Fruit fly (Drosophila melanogaster) whole organism, embryonic: Measurements from ENCODE around the gene CG17154.

Experiments used
- Abd-B ChIP-seq: fragments of 200-800 bp; sonication (Bioruptor generic); optimal IDR thresholded peaks from 2 replicates; lab custom pipeline; 2018; ENCODE audit warnings: missing biosample characterization, mild to moderate bottlenecking, missing genetic modification characterization, moderate library complexity
- BtbVII ChIP-seq: fragments of 200-800 bp; sonication (Bioruptor generic); optimal IDR thresholded peaks from 3 replicates; lab custom pipeline; 2017; ENCODE audit warnings: missing biosample characterization, mild to moderate bottlenecking, missing genetic modification characterization
- CG10366 ChIP-seq: fragments of 200-800 bp; sonication (Bioruptor generic); IDR thresholded peaks from 2 replicates; pipeline ENCODE4 v1.3.6; 2022; ENCODE audit warnings: missing biosample characterization, missing genetic modification characterization
- CG10654 ChIP-seq: fragments of 200-800 bp; sonication (Bioruptor generic); optimal IDR thresholded peaks from 2 replicates; lab custom pipeline; 2016; ENCODE audit warnings: missing biosample characterization, missing genetic modification characterization
- CG11504 ChIP-seq: fragments of 200-800 bp; sonication (Bioruptor generic); optimal IDR thresholded peaks from 3 replicates; lab custom pipeline; 2019; ENCODE audit warnings: missing biosample characterization, mild to moderate bottlenecking, missing genetic modification characterization, moderate library complexity
- CG14050 ChIP-seq: fragments of 200-800 bp; sonication (Bioruptor generic); IDR thresholded peaks from 3 replicates; pipeline ENCODE4 v1.3.6; 2022; ENCODE audit warnings: missing biosample characterization, missing genetic modification characterization
- CG15696 ChIP-seq: fragments of 200-800 bp; sonication (Bioruptor generic); optimal IDR thresholded peaks from 2 replicates; lab custom pipeline; 2019; ENCODE audit warnings: missing biosample characterization, mild to moderate bottlenecking, missing genetic modification characterization, moderate library complexity
- CG17568 ChIP-seq: fragments of 200-800 bp; sonication (Bioruptor generic); optimal IDR thresholded peaks from 2 replicates; lab custom pipeline; 2018; ENCODE audit warnings: missing biosample characterization, mild to moderate bottlenecking, missing genetic modification characterization, moderate library complexity
- CG18262 ChIP-seq: fragments of 200-800 bp; optimal IDR thresholded peaks from 3 replicates; lab custom pipeline; 2019; ENCODE audit warnings: missing biosample characterization, mild to moderate bottlenecking, missing genetic modification characterization, moderate library complexity
- CG30431 ChIP-seq: fragments of 200-800 bp; sonication (Bioruptor generic); optimal IDR thresholded peaks from 2 replicates; lab custom pipeline; 2017; ENCODE audit warnings: missing biosample characterization, missing genetic modification characterization
- CG3995 ChIP-seq: fragments of 200-800 bp; sonication (Bioruptor generic); optimal IDR thresholded peaks from 3 replicates; lab custom pipeline; 2016; ENCODE audit warnings: missing biosample characterization, missing genetic modification characterization
- CG42726 ChIP-seq: fragments of 200-800 bp; sonication (Bioruptor generic); IDR thresholded peaks from 2 replicates; pipeline ENCODE4 v1.3.6; 2022; ENCODE audit warnings: missing biosample characterization, missing genetic modification characterization; ENCODE audit not compliant: partially characterized antibody
- CG4282 ChIP-seq: fragments of 200-800 bp; sonication (Bioruptor generic); optimal IDR thresholded peaks from 2 replicates; lab custom pipeline; 2016; ENCODE audit warnings: missing biosample characterization, missing genetic modification characterization
- CG4820 ChIP-seq: fragments of 200-800 bp; sonication (Bioruptor generic); optimal IDR thresholded peaks from 3 replicates; lab custom pipeline; 2016; ENCODE audit warnings: missing biosample characterization, missing genetic modification characterization
- CG7357 ChIP-seq: fragments of 200-800 bp; sonication (Bioruptor generic); IDR thresholded peaks from 3 replicates; pipeline ENCODE4 v1.3.6; 2022; ENCODE audit warnings: missing biosample characterization, missing genetic modification characterization
- CG7372 ChIP-seq: fragments of 200-800 bp; sonication (Bioruptor generic); IDR thresholded peaks from 2 replicates; pipeline ENCODE4 v1.3.6; 2022; ENCODE audit warnings: missing biosample characterization, missing genetic modification characterization
- CG9797 ChIP-seq: fragments of 200-800 bp; sonication (Bioruptor generic); optimal IDR thresholded peaks from 3 replicates; lab custom pipeline; 2018; ENCODE audit warnings: missing biosample characterization, mild to moderate bottlenecking, missing genetic modification characterization
- CG9876 ChIP-seq: fragments of 200-800 bp; sonication (Bioruptor generic); optimal IDR thresholded peaks from 2 replicates; lab custom pipeline; 2016; ENCODE audit warnings: missing biosample characterization, missing genetic modification characterization
- Camta ChIP-seq: fragments of 200-800 bp; sonication (Bioruptor generic); optimal IDR thresholded peaks from 2 replicates; lab custom pipeline; 2016; ENCODE audit warnings: missing biosample characterization, missing genetic modification characterization
- HLH4C ChIP-seq: fragments of 200-800 bp; sonication (Bioruptor generic); IDR thresholded peaks from 3 replicates; pipeline ENCODE4 v1.3.6; 2022; ENCODE audit warnings: missing biosample characterization, missing genetic modification characterization; ENCODE audit not compliant: partially characterized antibody
- Jarid2 ChIP-seq: fragments of 200-800 bp; sonication (Bioruptor generic); optimal IDR thresholded peaks from 3 replicates; lab custom pipeline; 2017; ENCODE audit warnings: mild to moderate bottlenecking, missing biosample characterization, missing genetic modification reagents, missing genetic modification characterization
- Kr ChIP-seq: fragments of 200-800 bp; sonication (Bioruptor generic); optimal IDR thresholded peaks from 2 replicates; lab custom pipeline; 2017; ENCODE audit warnings: missing biosample characterization, mild to moderate bottlenecking, missing genetic modification characterization
- NfI ChIP-seq: fragments of 200-800 bp; sonication (Bioruptor generic); optimal IDR thresholded peaks from 3 replicates; lab custom pipeline; 2018; ENCODE audit warnings: missing biosample characterization, mild to moderate bottlenecking, missing genetic modification characterization, moderate library complexity
- Oli ChIP-seq: fragments of 200-800 bp; sonication (Bioruptor generic); optimal IDR thresholded peaks from 2 replicates; lab custom pipeline; 2018; ENCODE audit warnings: missing biosample characterization, mild to moderate bottlenecking, missing genetic modification characterization, moderate library complexity
- PHDP ChIP-seq: fragments of 200-800 bp; sonication (Bioruptor generic); optimal IDR thresholded peaks from 3 replicates; lab custom pipeline; 2018; ENCODE audit warnings: missing biosample characterization, mild to moderate bottlenecking, missing genetic modification characterization, moderate library complexity
- Sox102F ChIP-seq: fragments of 200-800 bp; sonication (Bioruptor generic); optimal IDR thresholded peaks from 2 replicates; lab custom pipeline; 2018; ENCODE audit warnings: missing biosample characterization, mild to moderate bottlenecking, missing genetic modification characterization, moderate library complexity
- Usf ChIP-seq: fragments of 200-800 bp; sonication (Bioruptor generic); optimal IDR thresholded peaks from 2 replicates; lab custom pipeline; 2017; ENCODE audit warnings: missing genotype, missing biosample characterization, missing genetic modification characterization
- chn ChIP-seq: fragments of 200-800 bp; sonication (Bioruptor generic); optimal IDR thresholded peaks from 2 replicates; lab custom pipeline; 2016; ENCODE audit warnings: missing biosample characterization, missing genetic modification characterization
- ci ChIP-seq: fragments of 200-800 bp; sonication (Bioruptor generic); IDR thresholded peaks from 3 replicates; pipeline ENCODE4 v1.3.6; 2022; ENCODE audit warnings: missing biosample characterization, missing genetic modification characterization
- dm ChIP-seq: fragments of 200-800 bp; sonication (Bioruptor generic); optimal IDR thresholded peaks from 3 replicates; lab custom pipeline; 2016; ENCODE audit warnings: missing biosample characterization, missing genetic modification characterization
- dysf ChIP-seq: fragments of 200-800 bp; sonication (Bioruptor generic); IDR thresholded peaks from 3 replicates; pipeline ENCODE4 v1.3.6; 2022; ENCODE audit warnings: missing biosample characterization, missing genetic modification characterization
- gem ChIP-seq: fragments of 200-800 bp; sonication (Bioruptor generic); optimal IDR thresholded peaks from 2 replicates; lab custom pipeline; 2019; ENCODE audit warnings: missing biosample characterization, mild to moderate bottlenecking, missing genetic modification characterization, moderate library complexity
- grau ChIP-seq: fragments of 200-800 bp; optimal IDR thresholded peaks from 3 replicates; lab custom pipeline; 2019; ENCODE audit warnings: missing biosample characterization, mild to moderate bottlenecking, missing genetic modification characterization, moderate library complexity
- hkb ChIP-seq, 2 experiments: fragments of 200-800 bp in 1 of 2; fragments of >200 bp in 1 of 2; sonication (Bioruptor generic) in 1 of 2; IDR thresholded peaks in 1 of 2; optimal IDR thresholded peaks in 1 of 2; 2 replicates each; pipeline versions ENCODE4 v1.3.6 to Lab custom; 2017 to 2022; ENCODE audit warnings: missing biosample characterization in 1 of 2, missing genetic modification characterization in 1 of 2
- mld ChIP-seq: fragments of 200-800 bp; sonication (Bioruptor generic); IDR thresholded peaks from 3 replicates; pipeline ENCODE4 v1.3.6; 2022; ENCODE audit warnings: missing biosample characterization, missing genetic modification characterization; ENCODE audit not compliant: partially characterized antibody
- pb ChIP-seq: fragments of 200-800 bp; sonication (Bioruptor generic); optimal IDR thresholded peaks from 3 replicates; lab custom pipeline; 2016; ENCODE audit warnings: missing biosample characterization, missing genetic modification characterization
- phol ChIP-seq: fragments of 200-800 bp; sonication (Bioruptor generic); optimal IDR thresholded peaks from 3 replicates; lab custom pipeline; 2018; ENCODE audit warnings: missing biosample characterization, mild to moderate bottlenecking, missing genetic modification characterization, moderate library complexity
- ro ChIP-seq: fragments of 200-800 bp; sonication (Bioruptor generic); IDR thresholded peaks from 2 replicates; pipeline ENCODE4 v1.3.6; 2022; ENCODE audit warnings: missing biosample characterization, missing genetic modification characterization
- sens ChIP-seq: fragments of 200-800 bp; sonication (Bioruptor generic); peaks from one replicate; lab custom pipeline; 2016; ENCODE audit warnings: missing biosample characterization, missing genetic modification characterization
- sob ChIP-seq: fragments of 200-800 bp; sonication (Bioruptor generic); IDR thresholded peaks from 2 replicates; pipeline ENCODE4 v1.3.6; 2022; ENCODE audit warnings: missing biosample characterization, missing genetic modification characterization
- sug ChIP-seq: fragments of 200-800 bp; optimal IDR thresholded peaks from 2 replicates; lab custom pipeline; 2019; ENCODE audit warnings: missing biosample characterization, mild to moderate bottlenecking, missing genetic modification characterization, moderate library complexity
- tio ChIP-seq: fragments of 200-800 bp; sonication (Bioruptor generic); optimal IDR thresholded peaks from 2 replicates; lab custom pipeline; 2017; ENCODE audit warnings: missing biosample characterization, missing genetic modification characterization, inconsistent platforms
- tll ChIP-seq, 2 experiments: fragments of 200-800 bp in 1 of 2; fragments of >200 bp in 1 of 2; sonication (Bioruptor generic) in 1 of 2; optimal IDR thresholded peaks; 2 replicates each; lab custom pipeline; 2017 to 2019; ENCODE audit warnings: missing biosample characterization in 2 of 2, missing genetic modification characterization in 2 of 2, mild to moderate bottlenecking in 1 of 2, moderate library complexity in 1 of 2
- vnd ChIP-seq: fragments of 200-800 bp; sonication (Bioruptor generic); IDR thresholded peaks from 3 replicates; pipeline ENCODE4 v1.3.6; 2022; ENCODE audit warnings: missing biosample characterization, missing genetic modification characterization; ENCODE audit not compliant: partially characterized antibody
- zfh1 ChIP-seq: fragments of 200-800 bp; sonication (Bioruptor generic); IDR thresholded peaks from 3 replicates; pipeline ENCODE4 v1.3.6; 2022; ENCODE audit warnings: missing biosample characterization, missing genetic modification characterization

Gene CG17154

dm6 chr3L:12092860-12093359 lies 4.5 kb downstream of the CG17154 start (continued):
- no peak for TF ChIP-seq CG30431

dm6 chr3L:12095960-12096359 lies 7.5 kb downstream of the CG17154 start:
- TF ChIP-seq CG9797 = no peak
- no peak for TF ChIP-seq tll (GFP tag; optimal IDR thresholded peaks at IDR 0.05; lab: Kevin White, UChicago)
- no peak for TF ChIP-seq Oli (tag; lab: Kevin White, UChicago)
- no peak for TF ChIP-seq Kr (GFP tag; lab: Kevin White, UChicago)
- no peak for TF ChIP-seq sens
- TF ChIP-seq zfh1 = no peak
- TF ChIP-seq CG7372 (GFP tag; lab: Robert Waterston, UW) = no peak
- no peak for TF ChIP-seq CG10366 (GFP tag; lab: Robert Waterston, UW)
- TF ChIP-seq CG9876 = no peak
- TF ChIP-seq PHDP = no peak
- no peak for TF ChIP-seq Jarid2 (GFP tag; lab: Kevin White, UChicago)
- no peak for TF ChIP-seq CG10654 (GFP tag; lab: Kevin White, UChicago)
- no peak for TF ChIP-seq Usf (GFP tag; lab: Kevin White, UChicago)
- no peak for TF ChIP-seq ro (GFP tag; lab: Robert Waterston, UW)
- no peak for TF ChIP-seq Sox102F (GFP tag; lab: Kevin White, UChicago)
- TF ChIP-seq pb = no peak
- no peak for TF ChIP-seq CG4820
- no peak for TF ChIP-seq NfI

- 0 out of 3 replicates have a peak, but pooled peaks have one; percentile 44 for TF ChIP-seq dysf (GFP tag; lab: Robert Waterston, UW)
- TF ChIP-seq CG17568 (GFP tag; lab: Kevin White, UChicago) = no peak
- peak; percentile 49; the same call in 1 of the 2 replicates for TF ChIP-seq sob
- TF ChIP-seq vnd = no peak
- TF ChIP-seq ci = no peak
- no peak for TF ChIP-seq Abd-B (GFP tag; lab: Kevin White, UChicago)
- TF ChIP-seq sug (tag; lab: Kevin White, UChicago) = no peak
- peak; percentile 43 for TF ChIP-seq CG18262 (tag; lab: Kevin White, UChicago)
- no peak for TF ChIP-seq Camta
- peak; percentile 16 for TF ChIP-seq CG15696 (tag; lab: Kevin White, UChicago)
- peak; percentile 74 for TF ChIP-seq sens
- TF ChIP-seq CG7357 (GFP tag; lab: Robert Waterston, UW) = no peak; the same call in 2 of the 3 replicates
- peak; percentile 60 for TF ChIP-seq gem (tag; lab: Kevin White, UChicago)
- no peak for TF ChIP-seq HLH4C (GFP tag; lab: Robert Waterston, UW)
- peak; percentile 4 for TF ChIP-seq Oli (tag; lab: Kevin White, UChicago)
- TF ChIP-seq chn = peak; percentile 31
- TF ChIP-seq hkb (optimal IDR thresholded peaks at IDR 0.05; lab: Kevin White, UChicago) = no peak
- 0 out of 2 replicates have a peak, but pooled peaks have one; percentile 14 for TF ChIP-seq hkb (GFP tag; IDR thresholded peaks at IDR 0.05; lab: Robert Waterston, UW)
- TF ChIP-seq CG14050 (GFP tag; lab: Robert Waterston, UW) = no peak
- TF ChIP-seq dm (GFP tag; lab: Kevin White, UChicago) = no peak
- TF ChIP-seq mld = no peak
- no peak for TF ChIP-seq CG42726 (GFP tag; lab: Robert Waterston, UW)
- no peak for TF ChIP-seq Usf (GFP tag; lab: Kevin White, UChicago)
- no peak for TF ChIP-seq CG4282 (GFP tag; lab: Kevin White, UChicago)
- no peak for TF ChIP-seq BtbVII (GFP tag; lab: Kevin White, UChicago)
- TF ChIP-seq tio (GFP tag; lab: Kevin White, UChicago) = peak; percentile 31
- peak; percentile 62 for TF ChIP-seq CG11504
- TF ChIP-seq grau (tag; lab: Kevin White, UChicago) = peak; percentile 42
- no peak for TF ChIP-seq CG3995 (GFP tag; lab: Kevin White, UChicago)
- TF ChIP-seq phol (tag; lab: Kevin White, UChicago) = peak; percentile 54
Observed at dm6 chr3L:12096799-12097662, 8.6 kb downstream of the CG17154 start.
